Worm (Caenorhabditis elegans) whole organism, L4/young adult: ENCODE data around the gene F54E7.9.

Experiments
- W03F9.2 ChIP-seq: fragments of 150-350 bp; optimal IDR thresholded peaks from 2 replicates; lab custom pipeline; 2014; ENCODE audit warnings: missing biosample characterization, missing genetic modification characterization
- dao-5 ChIP-seq: sonication (generic microtip); optimal IDR thresholded peaks from 2 replicates; lab custom pipeline; 2016; ENCODE audit warnings: missing genotype, missing genetic modification characterization, moderate library complexity, missing compliant biosample characterization
- him-1 ChIP-seq: sonication (generic microtip); optimal IDR thresholded peaks from 2 replicates; lab custom pipeline; 2016; ENCODE audit warnings: missing genotype, missing genetic modification reagents, missing genetic modification characterization, missing compliant biosample characterization

F54E7.9 gene

ce11 chrIII:5692690-5693089 lies 15.0 kb upstream of the F54E7.9 start, which contains the start of the genes abi-1 and arle-14:
Gene abi-1, minus strand, starts transcription at chrIII:5692740.
Gene arle-14, plus strand, starts transcription at chrIII:5692906.
- no peak for TF ChIP-seq dao-5 (tag; lab: Kevin White, UChicago)
- peak; percentile 2 for TF ChIP-seq W03F9.2 (tag; lab: Kevin White, UChicago)

ce11 chrIII:5691826-5692225 lies 14.1 kb upstream of the F54E7.9 start:
- TF ChIP-seq W03F9.2 (tag; lab: Kevin White, UChicago) (no peak), him-1 (tag; lab: Kevin White, UChicago) (no peak), dao-5 (tag; lab: Kevin White, UChicago) (no peak)

DNA sequence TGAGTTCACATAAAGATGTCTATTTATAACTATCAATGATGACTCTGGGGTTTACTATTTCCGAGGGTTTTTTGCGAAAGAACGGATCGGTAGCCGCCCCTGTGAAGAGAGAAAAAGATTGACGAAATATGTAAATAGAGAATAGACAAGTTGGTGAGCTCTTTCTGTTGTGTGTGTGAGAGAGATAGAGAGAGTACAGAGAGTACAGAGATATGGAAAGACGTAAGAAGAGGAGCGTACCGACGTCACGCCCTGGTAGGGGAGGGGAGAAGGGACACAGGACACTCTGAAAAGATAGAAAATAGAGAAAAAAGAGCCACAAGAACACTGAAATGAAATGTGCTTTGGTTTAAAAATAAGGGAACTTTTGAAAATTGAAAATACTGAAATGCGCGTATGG lies 10.6 kb upstream of the F54E7.9 start:
- TF ChIP-seq dao-5 (tag; lab: Kevin White, UChicago) = no peak
- TF ChIP-seq him-1 (tag; lab: Kevin White, UChicago) = no peak
- TF ChIP-seq W03F9.2 (tag; lab: Kevin White, UChicago) = no peak

ce11 chrIII:5683998-5684397 lies 6.3 kb upstream of the F54E7.9 start, which contains the start of gene rcan-1:
Gene rcan-1, minus strand, starts transcription at chrIII:5684098.
- no peak for TF ChIP-seq him-1 (tag; lab: Kevin White, UChicago)
- no peak for TF ChIP-seq W03F9.2 (tag; lab: Kevin White, UChicago)

DNA sequence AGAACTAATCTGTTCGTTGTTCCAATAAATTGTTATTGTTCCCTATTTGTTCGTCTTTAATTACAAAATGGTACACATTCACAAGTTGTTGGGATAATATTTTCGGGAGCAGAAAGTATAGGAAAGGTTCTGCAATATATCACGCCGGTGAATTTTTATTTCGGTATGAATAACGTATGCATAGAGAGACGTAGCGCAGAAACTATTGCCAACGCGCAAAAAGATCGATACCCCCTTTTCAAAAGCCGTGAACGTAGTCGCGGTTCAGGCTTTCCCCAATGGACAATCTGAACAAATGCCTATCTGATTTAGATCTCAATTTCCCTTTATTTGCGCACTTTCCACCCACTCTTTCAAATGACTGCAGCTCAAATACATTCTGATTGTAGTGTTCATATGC lies 2.5 kb upstream of the F54E7.9 start, which contains the start of gene pst-2:
Gene pst-2 (plus strand): TSS at position 293 of the 400 bp plus-strand sequence.
- no peak for TF ChIP-seq him-1 (tag; lab: Kevin White, UChicago)
- TF ChIP-seq W03F9.2 (tag; lab: Kevin White, UChicago) = no peak
- no peak for TF ChIP-seq dao-5 (tag; lab: Kevin White, UChicago)

DNA sequence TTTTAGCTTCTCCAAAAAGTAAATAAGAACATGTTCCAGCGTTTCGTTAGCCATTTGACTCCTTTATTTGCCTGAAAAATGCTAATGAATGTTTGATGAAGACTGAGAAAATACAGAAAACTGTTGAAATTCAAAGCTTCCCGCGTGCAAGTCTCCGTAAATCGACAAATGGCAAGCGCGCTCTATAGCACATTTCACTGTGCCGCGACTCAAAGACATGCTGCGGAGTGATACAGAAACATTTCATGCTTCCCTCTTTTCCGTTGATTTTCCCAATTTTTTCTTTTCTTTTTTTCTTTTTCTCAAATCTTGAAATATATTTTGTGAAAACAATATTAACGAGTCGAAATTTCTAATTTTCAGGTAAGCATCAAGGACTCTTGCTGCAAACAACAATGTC lies 1.2 kb upstream of the F54E7.9 start, which contains the start of the genes ska-3 and rps-12:
Gene ska-3 (minus strand): TSS at position 71 of the 400 bp plus-strand sequence.
Gene rps-12 (plus strand): TSS at position 364 of the 400 bp plus-strand sequence.
- TF ChIP-seq W03F9.2 (tag; lab: Kevin White, UChicago) (peak; percentile 98), dao-5 (tag; lab: Kevin White, UChicago) (no peak), him-1 (tag; lab: Kevin White, UChicago) (peak; percentile 99)

DNA sequence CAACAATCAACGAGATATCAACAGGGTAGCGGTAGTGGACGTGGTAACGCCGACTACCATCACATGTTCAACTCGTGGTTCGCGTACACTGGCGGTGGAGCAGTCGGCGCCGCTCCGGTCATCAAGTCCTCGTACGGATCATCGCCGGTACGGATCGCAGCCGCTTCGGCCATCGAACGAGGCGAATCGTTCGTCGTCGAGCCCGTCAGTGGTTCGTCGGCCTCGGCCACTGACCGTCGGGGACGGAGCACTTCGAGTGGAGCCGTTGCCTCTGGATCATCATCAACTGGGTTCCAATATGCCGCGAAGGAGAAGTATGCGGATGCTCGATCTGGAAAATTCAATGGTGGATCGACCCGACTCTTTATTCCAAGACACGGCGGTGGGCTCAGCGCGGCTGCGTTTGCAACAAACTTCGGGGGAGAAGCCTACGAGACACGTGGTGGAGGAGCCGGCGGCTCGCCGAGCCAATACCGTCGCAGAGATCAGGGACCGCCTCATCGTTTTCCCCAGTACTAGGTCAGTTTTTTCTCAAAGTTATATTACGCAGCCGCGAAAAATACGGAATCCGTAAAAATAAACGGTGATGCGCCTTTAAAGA lies 2.2 kb downstream of the F54E7.9 start:
- no peak for TF ChIP-seq dao-5 (tag; lab: Kevin White, UChicago)
- TF ChIP-seq W03F9.2 (tag; lab: Kevin White, UChicago) = no peak
- TF ChIP-seq him-1 (tag; lab: Kevin White, UChicago) = no peak

DNA sequence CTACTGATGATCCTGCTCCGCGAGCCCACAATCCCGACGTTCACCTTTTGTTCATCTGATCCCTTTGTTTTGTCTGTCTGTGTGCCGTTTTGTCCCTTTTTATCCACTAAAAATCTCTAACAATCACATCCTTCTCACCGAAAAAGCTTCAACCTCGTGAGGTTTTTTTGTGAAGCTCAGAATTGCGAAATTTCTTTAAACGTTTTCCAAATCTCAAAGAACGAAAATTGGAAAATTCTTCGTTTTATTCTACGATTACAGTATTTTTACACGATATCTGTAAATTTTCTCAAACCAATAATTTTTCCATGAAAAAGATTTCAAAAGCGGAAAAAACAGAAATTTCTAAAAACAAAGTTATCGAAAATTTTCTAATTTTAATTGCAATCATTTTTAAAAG lies 3.5 kb downstream of the F54E7.9 start:
- TF ChIP-seq him-1 (tag; lab: Kevin White, UChicago) (no peak), W03F9.2 (tag; lab: Kevin White, UChicago) (no peak), dao-5 (tag; lab: Kevin White, UChicago) (no peak)

DNA sequence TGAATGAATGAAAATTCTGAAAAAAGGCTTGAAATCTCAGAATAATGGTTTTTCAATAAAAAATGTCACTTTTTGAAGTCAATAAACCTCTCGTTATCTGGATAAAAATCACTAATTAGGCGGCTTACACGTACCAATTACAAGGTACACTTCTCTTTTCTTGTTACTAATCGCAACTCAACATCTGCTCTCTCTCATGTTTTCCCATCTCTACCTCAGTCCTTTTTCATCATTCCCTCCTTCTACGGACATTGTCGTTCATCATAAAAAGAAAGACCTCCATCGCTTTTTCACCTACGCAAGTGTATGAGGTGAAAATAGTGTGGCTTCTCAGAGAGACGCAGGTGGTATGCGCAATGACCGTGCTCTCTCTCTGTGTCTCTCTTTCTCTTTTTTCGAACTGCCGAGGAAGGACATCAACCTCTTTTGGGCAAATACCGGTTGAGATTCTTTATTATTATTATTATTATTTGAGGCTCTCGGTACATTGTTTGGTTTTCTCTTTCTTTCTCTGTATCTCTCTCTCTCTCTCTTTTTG lies 9.7 kb downstream of the F54E7.9 start:
- TF ChIP-seq him-1 (tag; lab: Kevin White, UChicago) (no peak), dao-5 (tag; lab: Kevin White, UChicago) (no peak), W03F9.2 (tag; lab: Kevin White, UChicago) (no peak)

DNA sequence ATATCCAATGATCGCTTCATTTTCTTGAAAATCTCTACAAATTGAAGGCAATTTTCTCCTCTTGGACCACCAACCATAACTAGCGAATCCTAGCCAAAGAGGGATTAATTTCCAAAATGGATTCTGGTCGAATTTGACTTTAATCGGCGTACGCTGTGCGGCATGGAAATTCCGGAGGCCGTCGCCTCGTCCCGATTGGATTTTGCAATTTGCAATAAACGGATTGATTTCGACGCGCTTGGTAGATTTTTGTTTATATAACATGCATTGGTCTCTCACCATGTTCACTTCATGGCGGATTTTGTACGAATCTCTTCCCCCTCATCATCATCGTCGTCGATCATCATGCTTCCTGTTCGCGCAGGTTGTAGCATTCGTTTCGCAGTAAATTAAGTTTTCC lies 12.0 kb downstream of the F54E7.9 start:
- TF ChIP-seq him-1 (tag; lab: Kevin White, UChicago) (no peak), W03F9.2 (tag; lab: Kevin White, UChicago) (no peak), dao-5 (tag; lab: Kevin White, UChicago) (no peak)

DNA sequence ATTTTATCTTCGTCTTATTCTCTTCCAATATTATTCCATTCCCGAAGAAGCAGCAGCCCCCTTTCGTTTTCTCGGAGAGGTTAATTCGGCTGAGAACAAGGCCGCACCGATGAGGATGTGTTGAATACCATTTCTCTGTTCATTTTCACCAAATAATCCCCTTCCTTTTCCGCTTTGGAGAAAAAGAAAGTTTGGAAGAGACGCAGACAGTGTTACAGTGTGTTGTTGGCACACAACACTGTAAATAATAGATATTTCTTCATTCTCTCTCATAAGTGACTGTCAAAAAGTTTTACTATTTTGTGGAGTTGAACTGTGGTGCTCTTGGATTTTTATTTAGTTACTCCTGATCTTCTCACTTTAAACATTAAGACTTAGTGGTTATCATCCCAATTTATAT lies 12.4 kb downstream of the F54E7.9 start:
- no peak for TF ChIP-seq him-1 (tag; lab: Kevin White, UChicago)

ce11 chrIII:5663933-5664332 lies 13.8 kb downstream of the F54E7.9 start, which contains the start of gene par-3:
Gene par-3, plus strand, starts transcription at chrIII:5664233.
- TF ChIP-seq W03F9.2 (tag; lab: Kevin White, UChicago) (no peak), him-1 (tag; lab: Kevin White, UChicago) (no peak), dao-5 (tag; lab: Kevin White, UChicago) (no peak)

- no peak for TF ChIP-seq dao-5 (tag; lab: Kevin White, UChicago)
- peak; percentile 72 for TF ChIP-seq W03F9.2 (tag; lab: Kevin White, UChicago)
- TF ChIP-seq him-1 (tag; lab: Kevin White, UChicago) = no peak
Measured at ce11 chrIII:5663521-5663920, 14.2 kb downstream of the F54E7.9 start.

DNA sequence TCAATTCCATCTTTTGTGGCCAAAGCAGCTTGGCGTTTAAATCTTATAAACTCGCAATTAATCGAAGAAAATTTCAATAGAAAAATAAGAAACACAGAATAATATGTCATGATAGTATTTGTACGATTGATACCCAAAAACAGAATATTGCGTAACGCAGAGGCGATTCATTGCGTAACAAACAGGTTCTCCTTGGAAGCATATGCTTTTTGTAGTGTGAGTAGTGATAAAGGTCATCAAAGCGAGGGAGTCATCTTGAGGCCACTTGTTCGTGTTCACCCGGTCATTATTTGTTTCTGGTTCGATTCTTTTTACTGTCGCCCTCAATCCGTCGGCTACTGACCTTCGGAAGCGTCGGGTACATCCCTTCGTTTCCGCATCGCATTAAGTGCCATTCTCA lies 16.7 kb downstream of the F54E7.9 start, which contains the start of gene F54E7.6:
Gene F54E7.6 (minus strand): TSS at position 110 of the 400 bp plus-strand sequence.
- no peak for TF ChIP-seq W03F9.2 (tag; lab: Kevin White, UChicago)
- TF ChIP-seq him-1 (tag; lab: Kevin White, UChicago) = no peak
- TF ChIP-seq dao-5 (tag; lab: Kevin White, UChicago) = no peak
